Worm (Caenorhabditis elegans): ENCODE data around the gene F19G12.4.

DNA sequence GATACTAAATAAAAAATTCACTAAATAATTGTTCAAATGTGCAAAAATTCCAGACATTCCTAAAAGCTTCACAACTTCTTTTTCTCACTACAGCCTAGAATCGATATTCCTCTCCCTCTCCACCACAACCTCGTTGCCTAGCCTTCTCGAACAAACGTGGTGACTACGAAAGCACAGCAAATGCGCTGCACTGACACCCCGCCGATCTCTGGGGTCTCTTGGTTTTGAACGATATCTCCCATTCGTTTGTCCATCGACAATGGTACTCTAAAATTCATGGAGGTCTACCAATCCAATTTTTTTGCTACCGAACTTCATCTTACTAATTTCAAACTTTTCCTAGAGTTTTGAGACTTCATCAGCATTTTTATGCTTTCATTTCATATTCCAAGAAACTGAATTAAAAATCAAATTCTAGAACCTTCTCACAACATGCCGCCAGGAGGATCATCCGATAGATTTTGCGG lies 33.3 kb downstream of the F19G12.4 start, which contains the start of gene W05H7.1:
- TF ChIP-seq lsy-27 (tag; optimal IDR thresholded peaks at IDR 0.05; ENCODE audit: borderline replicate concordance, insufficient read depth), result no peak
- no peak for TF ChIP-seq lin-54 (GFP tag; optimal IDR thresholded peaks at IDR 0.05)
- no peak for TF ChIP-seq mel-28 (tag; optimal IDR thresholded peaks at IDR 0.05; ENCODE audit: borderline replicate concordance)
- no peak for TF ChIP-seq lin-35 (GFP tag; optimal IDR thresholded peaks at IDR 0.05)
- no peak for TF ChIP-seq nhr-80 (tag; optimal IDR thresholded peaks at IDR 0.05)
- TF ChIP-seq sea-2 (GFP tag; IDR thresholded peaks at IDR 0.05), result no peak
- TF ChIP-seq rec-8 (tag; optimal IDR thresholded peaks at IDR 0.05), result no peak
- no peak for TF ChIP-seq rpc-1 (optimal IDR thresholded peaks at IDR 0.05)
- TF ChIP-seq rpc-1 (tag; optimal IDR thresholded peaks at IDR 0.05), result no peak
- TF ChIP-seq tbx-9 (tag; optimal IDR thresholded peaks at IDR 0.05; ENCODE audit: borderline replicate concordance), result no peak
- no peak for TF ChIP-seq nhr-90 (tag; optimal IDR thresholded peaks at IDR 0.05)
- no peak for TF ChIP-seq ama-1 (optimal IDR thresholded peaks at IDR 0.05)
- no peak for TF ChIP-seq ama-1 (GFP tag; optimal IDR thresholded peaks at IDR 0.05)
- TF ChIP-seq tlf-1 (GFP tag; optimal IDR thresholded peaks at IDR 0.05), result no peak
- TF ChIP-seq ceh-91 (GFP tag; IDR thresholded peaks at IDR 0.05), result no peak
